Fruit fly (Drosophila melanogaster): Measurements from ENCODE around the gene CG3823.

Gene CG3823

dm6 chrX:6267187-6267711, 36.5 kb upstream of the CG3823 start, which contains the start of gene schlank (continued):
- TF ChIP-seq NC2β (GFP tag; optimal IDR thresholded peaks at IDR 0.05), result peak; percentile 60
- no peak for TF ChIP-seq MTF-1 (GFP tag; optimal IDR thresholded peaks at IDR 0.05; ENCODE audit: borderline replicate concordance)
- TF ChIP-seq Meics (GFP tag; optimal IDR thresholded peaks at IDR 0.05), result peak; percentile 18
- TF ChIP-seq BtbVII (GFP tag; optimal IDR thresholded peaks at IDR 0.05), result no peak
- no peak for TF ChIP-seq Sox102F (GFP tag; optimal IDR thresholded peaks at IDR 0.05)
- TF ChIP-seq CG10366 (GFP tag; IDR thresholded peaks at IDR 0.05), result peak; percentile 61; the same call in 1 of the 2 replicates
- TF ChIP-seq CG17328 (GFP tag; IDR thresholded peaks at IDR 0.05), result peak; percentile 18; the same call in 1 of the 2 replicates
- no peak for TF ChIP-seq usp (GFP tag; optimal IDR thresholded peaks at IDR 0.05)
- TF ChIP-seq Gsc (GFP tag; IDR thresholded peaks at IDR 0.05), result no peak
- peak; percentile 28 for TF ChIP-seq CG11723 (GFP tag; optimal IDR thresholded peaks at IDR 0.05)
- peak; percentile 22 for TF ChIP-seq Nf-YC (tag; optimal IDR thresholded peaks at IDR 0.05)
- no peak for TF ChIP-seq en (GFP tag; optimal IDR thresholded peaks at IDR 0.05)
- no peak for TF ChIP-seq CG14965 (GFP tag; optimal IDR thresholded peaks at IDR 0.05; ENCODE audit: borderline replicate concordance)
- no peak for TF ChIP-seq gsb-n (tag; optimal IDR thresholded peaks at IDR 0.05)
- TF ChIP-seq maf-S (GFP tag; optimal IDR thresholded peaks at IDR 0.05), result peak; percentile 20
- peak; percentile 39 for TF ChIP-seq CG10267 (tag; optimal IDR thresholded peaks at IDR 0.05)
- no peak for TF ChIP-seq CG31441 (GFP tag; IDR thresholded peaks at IDR 0.05)
- no peak for TF ChIP-seq Nf-YA (GFP tag; IDR thresholded peaks at IDR 0.05)
- no peak for TF ChIP-seq NK7.1 (GFP tag; optimal IDR thresholded peaks at IDR 0.05)
- TF ChIP-seq NC2α (GFP tag; optimal IDR thresholded peaks at IDR 0.05), result no peak
- no peak for TF ChIP-seq CG6254 (GFP tag; optimal IDR thresholded peaks at IDR 0.05)
- TF ChIP-seq Six4 (GFP tag; optimal IDR thresholded peaks at IDR 0.05), result peak; percentile 8
- TF ChIP-seq CG12769 (tag; optimal IDR thresholded peaks at IDR 0.05), result peak; percentile 59
- peak; percentile 30; the same call in 1 of the 3 replicates for TF ChIP-seq Aef1 (GFP tag; IDR thresholded peaks at IDR 0.05)
- TF ChIP-seq sim (GFP tag; IDR thresholded peaks at IDR 0.05), result no peak
- TF ChIP-seq CG6854 (GFP tag; optimal IDR thresholded peaks at IDR 0.05), result no peak
- TF ChIP-seq CG10979 (tag; optimal IDR thresholded peaks at IDR 0.05), result peak; percentile 26
- no peak for TF ChIP-seq nau (GFP tag; optimal IDR thresholded peaks at IDR 0.05)
- peak; percentile 60 for TF ChIP-seq CG1602 (GFP tag; optimal IDR thresholded peaks at IDR 0.05)
- no peak for TF ChIP-seq lab (GFP tag; optimal IDR thresholded peaks at IDR 0.05)
- TF ChIP-seq E2f1 (GFP tag; IDR thresholded peaks at IDR 0.05), result peak; percentile 51; the same call in 1 of the 2 replicates
- no peak for TF ChIP-seq Lpt (GFP tag; optimal IDR thresholded peaks at IDR 0.05)
- no peak for TF ChIP-seq ara (GFP tag; IDR thresholded peaks at IDR 0.05)
- TF ChIP-seq Hr51 (GFP tag; optimal IDR thresholded peaks at IDR 0.05), result peak in 1 of 2 experiments; percentile 1
- TF ChIP-seq tx (GFP tag; optimal IDR thresholded peaks at IDR 0.05), result peak; percentile 27
- TF ChIP-seq yki (optimal IDR thresholded peaks at IDR 0.05), result no peak
- TF ChIP-seq CG8388 (GFP tag; optimal IDR thresholded peaks at IDR 0.05), result peak; percentile 52
- peak; percentile 22; the same call in 1 of the 2 replicates for TF ChIP-seq klu (GFP tag; IDR thresholded peaks at IDR 0.05)
- TF ChIP-seq CG13296 (GFP tag; optimal IDR thresholded peaks at IDR 0.05), result peak; percentile 31
- TF ChIP-seq CG8281 (tag; optimal IDR thresholded peaks at IDR 0.05), result no peak
- TF ChIP-seq CG12659 (GFP tag; optimal IDR thresholded peaks at IDR 0.05), result peak; percentile 45
- no peak for TF ChIP-seq abd-A (tag; optimal IDR thresholded peaks at IDR 0.05)
- peak; percentile 10 for TF ChIP-seq Fer1 (GFP tag; optimal IDR thresholded peaks at IDR 0.05)
- no peak for TF ChIP-seq CG34376 (GFP tag; optimal IDR thresholded peaks at IDR 0.05)
- TF ChIP-seq zfh2 (GFP tag; optimal IDR thresholded peaks at IDR 0.05), result peak; percentile 51
- peak; percentile 53; the same call in 2 of the 3 replicates for TF ChIP-seq tgo (GFP tag; IDR thresholded peaks at IDR 0.05)
- peak; percentile 40 for TF ChIP-seq CG10654 (GFP tag; optimal IDR thresholded peaks at IDR 0.05)
- no peak for TF ChIP-seq CG3065 (GFP tag; optimal IDR thresholded peaks at IDR 0.05)
- TF ChIP-seq CG6765 (GFP tag; optimal IDR thresholded peaks at IDR 0.05), result peak; percentile 20
- no peak for TF ChIP-seq Bgb (GFP tag; IDR thresholded peaks at IDR 0.05; ENCODE audit: partially characterized antibody)
- TF ChIP-seq CG13123 (GFP tag; optimal IDR thresholded peaks at IDR 0.05), result no peak

All from whole organism, embryonic.